Worm (Caenorhabditis elegans): ENCODE data around the gene cut-3.

DNA sequence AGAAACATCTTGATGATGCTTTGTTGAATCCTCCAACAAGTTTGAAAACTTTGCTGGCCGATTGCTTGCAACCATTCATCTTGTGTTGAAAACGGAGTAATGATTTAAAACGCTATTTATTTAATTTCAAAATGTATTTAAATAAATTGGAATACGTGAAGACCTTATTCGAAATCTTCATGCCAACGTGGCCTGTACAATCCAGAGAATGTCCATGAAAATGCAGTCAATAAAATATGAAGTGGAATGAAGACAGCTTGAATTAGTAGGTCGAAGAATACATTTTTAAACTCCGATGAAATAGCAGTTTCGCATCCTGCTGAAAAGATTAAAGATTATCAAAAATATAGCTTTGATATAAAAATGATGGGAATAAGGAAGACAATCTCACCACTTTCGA, 7.9 kb upstream of the cut-3 start, which contains the start of gene F22B5.5:
- TF ChIP-seq cog-1 (tag; optimal IDR thresholded peaks at IDR 0.05) (no peak), ztf-29 (GFP tag; IDR thresholded peaks at IDR 0.05) (no peak), med-1 (GFP tag; optimal IDR thresholded peaks at IDR 0.05; ENCODE audit: insufficient read depth) (no peak), flt-1 (GFP tag; IDR thresholded peaks at IDR 0.05) (no peak)
